Fruit fly (Drosophila melanogaster): ENCODE data around the gene dome.
A peak's percentile ranks its signal among the peaks of the same experiment; 100 is the strongest.

Gene dome

dm6 chrX:19683040-19683875 is at the start of gene dome, which contains the start of gene Ubqn:
TSS of gene dome (minus strand) at chrX:19683518.
TSS of gene Ubqn (plus strand) at chrX:19683808.
- no peak for TF ChIP-seq CG6276 (GFP tag; optimal IDR thresholded peaks at IDR 0.05)
- no peak for TF ChIP-seq Eip75B (GFP tag; optimal IDR thresholded peaks at IDR 0.05)
- TF ChIP-seq topi (GFP tag; optimal IDR thresholded peaks at IDR 0.05) = peak; percentile 22
- TF ChIP-seq CG6808 (GFP tag; optimal IDR thresholded peaks at IDR 0.05) = no peak
- no peak for TF ChIP-seq Hr39 (GFP tag; optimal IDR thresholded peaks at IDR 0.05)
- no peak for TF ChIP-seq OdsH (GFP tag; optimal IDR thresholded peaks at IDR 0.05)
- TF ChIP-seq dsx (GFP tag; optimal IDR thresholded peaks at IDR 0.05; ENCODE audit: poor library complexity, severe bottlenecking) = peak; percentile 9
- no peak for TF ChIP-seq Eip93F (GFP tag; optimal IDR thresholded peaks at IDR 0.05)
- TF ChIP-seq Gug (GFP tag; IDR thresholded peaks at IDR 0.05) = no peak
- TF ChIP-seq Blimp-1 (GFP tag; optimal IDR thresholded peaks at IDR 0.05) = peak; percentile 44
- TF ChIP-seq Hr4 (GFP tag; optimal IDR thresholded peaks at IDR 0.05) = no peak
- no peak for TF ChIP-seq CG9139 (GFP tag; optimal IDR thresholded peaks at IDR 0.05)
- TF ChIP-seq CG4318 (GFP tag; optimal IDR thresholded peaks at IDR 0.05) = no peak
- no peak for TF ChIP-seq CG6163 (GFP tag; IDR thresholded peaks at IDR 0.05)
- TF ChIP-seq esn (GFP tag; optimal IDR thresholded peaks at IDR 0.05) = no peak
- no peak for TF ChIP-seq dac (GFP tag; optimal IDR thresholded peaks at IDR 0.05)
- TF ChIP-seq CG8632 (GFP tag; optimal IDR thresholded peaks at IDR 0.05) = no peak
- 0 out of 3 replicates have a peak, but pooled peaks have one; percentile 22 for TF ChIP-seq eg (GFP tag; IDR thresholded peaks at IDR 0.05)
- no peak for TF ChIP-seq CG34406 (GFP tag; optimal IDR thresholded peaks at IDR 0.05)
- TF ChIP-seq CG3032 (tag; optimal IDR thresholded peaks at IDR 0.05) = peak; percentile 9
- no peak for TF ChIP-seq CG3919 (GFP tag; optimal IDR thresholded peaks at IDR 0.05)
- TF ChIP-seq CG6792 (GFP tag; optimal IDR thresholded peaks at IDR 0.05) = no peak
- no peak for TF ChIP-seq spab (GFP tag; optimal IDR thresholded peaks at IDR 0.05)
- no peak for TF ChIP-seq CG16779 (tag; optimal IDR thresholded peaks at IDR 0.05)
- no peak for TF ChIP-seq lz (GFP tag; optimal IDR thresholded peaks at IDR 0.05)
- no peak for TF ChIP-seq CG1621 (tag; optimal IDR thresholded peaks at IDR 0.05)
- peak; percentile 49; the same call in 1 of the 2 replicates for TF ChIP-seq CG15336 (GFP tag; IDR thresholded peaks at IDR 0.05)
- TF ChIP-seq net (GFP tag; optimal IDR thresholded peaks at IDR 0.05) = peak; percentile 45
- peak in 1 of 2 experiments; percentile 36 for TF ChIP-seq ss (GFP tag; optimal IDR thresholded peaks at IDR 0.05)
- no peak for TF ChIP-seq Sox15 (GFP tag; optimal IDR thresholded peaks at IDR 0.05)
- peak; percentile 82 for TF ChIP-seq CG6854 (GFP tag; optimal IDR thresholded peaks at IDR 0.05)
- TF ChIP-seq fd59A (GFP tag; optimal IDR thresholded peaks at IDR 0.05) = no peak
- TF ChIP-seq CG8119 (GFP tag; IDR thresholded peaks at IDR 0.05) = no peak
- no peak for TF ChIP-seq pdm3 (GFP tag; optimal IDR thresholded peaks at IDR 0.05)
- no peak for TF ChIP-seq CG10669 (GFP tag; optimal IDR thresholded peaks at IDR 0.05)
- TF ChIP-seq achi (GFP tag; optimal IDR thresholded peaks at IDR 0.05) = no peak
- TF ChIP-seq Hr38 (GFP tag; optimal IDR thresholded peaks at IDR 0.05) = no peak
- no peak for TF ChIP-seq CG11294 (GFP tag; IDR thresholded peaks at IDR 0.05)
- TF ChIP-seq Sox102F (GFP tag; optimal IDR thresholded peaks at IDR 0.05) = no peak
- TF ChIP-seq salr (GFP tag; optimal IDR thresholded peaks at IDR 0.05) = no peak
- no peak for TF ChIP-seq Lpt (GFP tag; optimal IDR thresholded peaks at IDR 0.05)
- no peak for TF ChIP-seq acj6 (GFP tag; optimal IDR thresholded peaks at IDR 0.05)
- no peak for TF ChIP-seq CG32006 (GFP tag; optimal IDR thresholded peaks at IDR 0.05)
- TF ChIP-seq CG31627 (GFP tag; optimal IDR thresholded peaks at IDR 0.05) = no peak
- TF ChIP-seq CG7368 (GFP tag; optimal IDR thresholded peaks at IDR 0.05) = peak; percentile 0
- TF ChIP-seq Sox14 (GFP tag; optimal IDR thresholded peaks at IDR 0.05) = peak; percentile 8
- TF ChIP-seq Smox (GFP tag; optimal IDR thresholded peaks at IDR 0.05) = no peak
- peak; percentile 77 for TF ChIP-seq Eip78C (GFP tag)
- no peak for TF ChIP-seq Ets21C (GFP tag; optimal IDR thresholded peaks at IDR 0.05)
